Fruit fly (Drosophila melanogaster) whole organism, wandering third instar larva: Measurements from ENCODE around the gene Sec5.
A peak's percentile ranks its signal among the peaks of the same experiment; 100 is the strongest.

Source experiments
- Jra ChIP-seq: sonication (Bioruptor generic); optimal IDR thresholded peaks from 2 replicates; lab custom pipeline; 2016; ENCODE audit warnings: missing biosample characterization, missing genetic modification characterization
- N ChIP-seq: fragments of >200 bp; optimal IDR thresholded peaks from 2 replicates; lab custom pipeline; 2018; ENCODE audit warnings: missing biosample characterization, missing external identifiers, missing genetic modification characterization
- Sp1 ChIP-seq: fragments of 200-800 bp; sonication (Bioruptor generic); optimal IDR thresholded peaks from 3 replicates; lab custom pipeline; 2019; ENCODE audit warnings: missing biosample characterization, mild to moderate bottlenecking, missing genetic modification characterization, moderate library complexity
- Vsx2 ChIP-seq: fragments of 200-300, 225-300 bp; sonication (Bioruptor generic); optimal IDR thresholded peaks from 2 replicates; lab custom pipeline; 2018; ENCODE audit warnings: missing biosample characterization, missing genetic modification characterization; ENCODE audit not compliant: partially characterized antibody
- br ChIP-seq: fragments of 200-800 bp; sonication (Bioruptor generic); optimal IDR thresholded peaks from 2 replicates; lab custom pipeline; 2016; ENCODE audit warnings: missing biosample characterization, missing genetic modification characterization
- brk ChIP-seq: fragments of 200-800 bp; sonication (Bioruptor generic); optimal IDR thresholded peaks from 2 replicates; lab custom pipeline; 2016; ENCODE audit warnings: missing biosample characterization, mild to moderate bottlenecking, missing genetic modification characterization
- lola ChIP-seq: fragments of >200 bp; optimal IDR thresholded peaks from 2 replicates; lab custom pipeline; 2017; ENCODE audit warnings: missing biosample characterization, missing genetic modification characterization
- psq ChIP-seq: fragments of 200-800 bp; sonication (Bioruptor generic); optimal IDR thresholded peaks from 3 replicates; lab custom pipeline; 2017; ENCODE audit warnings: missing biosample characterization, mild to moderate bottlenecking, missing genetic modification characterization, moderate library complexity
- usp ChIP-seq: fragments of >200 bp; optimal IDR thresholded peaks from 2 replicates; lab custom pipeline; 2017; ENCODE audit warnings: missing biosample characterization, missing genetic modification characterization

- TF ChIP-seq Vsx2 (GFP tag; lab: Kevin White, UChicago) (no peak), brk (GFP tag; lab: Kevin White, UChicago) (no peak), Jra (GFP tag; lab: Kevin White, UChicago) (no peak), br (GFP tag; lab: Kevin White, UChicago) (no peak), lola (no peak), usp (no peak), Sp1 (GFP tag; lab: Kevin White, UChicago) (peak; percentile 41), psq (peak; percentile 38), N (no peak)
These were observed 18.1 kb downstream of the Sec5 start for dm6 chr2L:3475168-3475567.
